Worm (Caenorhabditis elegans): ENCODE measurements around the gene best-5.

The best-5 gene

ce11 chrIII:9638159-9638754 is 51.8 kb downstream of the best-5 start:
- TF ChIP-seq pha-4 (tag; optimal IDR thresholded peaks at IDR 0.05) (peak; percentile 9), elt-2 (tag; optimal IDR thresholded peaks at IDR 0.05) (peak; percentile 94), nhr-23 (tag; optimal IDR thresholded peaks at IDR 0.05) (no peak), R02D3.7 (tag; optimal IDR thresholded peaks at IDR 0.05) (no peak), mdl-1 (tag; optimal IDR thresholded peaks at IDR 0.05) (no peak), nhr-67 (tag; optimal IDR thresholded peaks at IDR 0.05) (no peak), hmg-11 (tag; optimal IDR thresholded peaks at IDR 0.05) (no peak), jun-1 (tag; optimal IDR thresholded peaks at IDR 0.05) (peak; percentile 6), pqm-1 (tag; optimal IDR thresholded peaks at IDR 0.05) (peak; percentile 97)

ce11 chrIII:9637016-9637415 is 53.0 kb downstream of the best-5 start, which contains the start of gene gei-13:
Gene gei-13 (minus strand): TSS chrIII:9637116.
- no peak for TF ChIP-seq unc-62 (GFP tag; optimal IDR thresholded peaks at IDR 0.05)
- no peak for TF ChIP-seq snpc-4 (tag; optimal IDR thresholded peaks at IDR 0.05)
- TF ChIP-seq ceh-16 (tag; optimal IDR thresholded peaks at IDR 0.05): no peak
- TF ChIP-seq egl-27 (tag; optimal IDR thresholded peaks at IDR 0.05): no peak
- no peak for TF ChIP-seq nhr-77 (tag; optimal IDR thresholded peaks at IDR 0.05)
- no peak for TF ChIP-seq nhr-11 (tag; optimal IDR thresholded peaks at IDR 0.05)
- no peak for TF ChIP-seq elt-2 (tag; optimal IDR thresholded peaks at IDR 0.05)
- no peak for TF ChIP-seq elt-3 (tag; optimal IDR thresholded peaks at IDR 0.05)
- TF ChIP-seq nhr-67 (tag; optimal IDR thresholded peaks at IDR 0.05): no peak
- no peak for TF ChIP-seq mdl-1 (tag; optimal IDR thresholded peaks at IDR 0.05)
- no peak for TF ChIP-seq lsy-12 (tag; optimal IDR thresholded peaks at IDR 0.05)
- no peak for TF ChIP-seq skn-1 (tag; optimal IDR thresholded peaks at IDR 0.05)
- no peak for TF ChIP-seq lin-39 (tag; optimal IDR thresholded peaks at IDR 0.05)
- TF ChIP-seq nhr-43 (tag; optimal IDR thresholded peaks at IDR 0.05; ENCODE audit: poor library complexity, severe bottlenecking): no peak
- TF ChIP-seq nhr-28 (tag; optimal IDR thresholded peaks at IDR 0.05): no peak
- no peak for TF ChIP-seq ztf-11 (tag; optimal IDR thresholded peaks at IDR 0.05)
